Fruit fly (Drosophila melanogaster) whole organism, wandering third instar larva: ENCODE results near the gene Upf2.

Experiments used
- Abd-B ChIP-seq: fragments of >200 bp; optimal IDR thresholded peaks from 2 replicates; lab custom pipeline; 2017; ENCODE audit warnings: missing biosample characterization, missing genetic modification characterization
- CG9705 ChIP-seq: fragments of 200-800 bp; sonication (Bioruptor generic); optimal IDR thresholded peaks from 2 replicates; lab custom pipeline; 2018; ENCODE audit warnings: missing biosample characterization, mild to moderate bottlenecking, missing genetic modification characterization
- Dfd ChIP-seq: fragments of >200 bp; optimal IDR thresholded peaks from 2 replicates; lab custom pipeline; 2017; ENCODE audit warnings: missing biosample characterization, missing genetic modification characterization
- Hnf4 ChIP-seq: fragments of 200-800 bp; sonication (Bioruptor generic); optimal IDR thresholded peaks from 2 replicates; lab custom pipeline; 2016; ENCODE audit warnings: missing biosample characterization, mild to moderate bottlenecking, missing genetic modification characterization
- OdsH ChIP-seq: fragments of 200-800 bp; sonication (Bioruptor generic); optimal IDR thresholded peaks from 2 replicates; lab custom pipeline; 2016; ENCODE audit warnings: missing biosample characterization, mild to moderate bottlenecking, missing genetic modification characterization
- Rel ChIP-seq, 2 experiments: fragments of 200-800 bp; sonication (Bioruptor generic) in 1 of 2; optimal IDR thresholded peaks; 2 replicates in 1 of 2; 3 replicates in 1 of 2; lab custom pipeline; 2016 to 2019; ENCODE audit warnings: mild to moderate bottlenecking in 2 of 2, missing biosample characterization in 2 of 2, missing genetic modification characterization in 2 of 2, moderate library complexity in 1 of 2
- br ChIP-seq: fragments of 200-800 bp; sonication (Bioruptor generic); optimal IDR thresholded peaks from 2 replicates; lab custom pipeline; 2016; ENCODE audit warnings: missing biosample characterization, missing genetic modification characterization
- dl ChIP-seq, 2 experiments: fragments of 175-275, 200-275 bp in 1 of 2; fragments of 200-275 bp in 1 of 2; sonication (Bioruptor generic); optimal IDR thresholded peaks; lab custom pipeline; 2018; ENCODE audit warnings: mild to moderate bottlenecking in 2 of 2, missing biosample characterization in 2 of 2, missing genetic modification characterization in 2 of 2, moderate library complexity in 2 of 2; ENCODE audit not compliant: partially characterized antibody in 2 of 2, insufficient read depth in 1 of 2
- foxo ChIP-seq, 2 experiments: fragments of 200-800 bp; sonication (Bioruptor generic); optimal IDR thresholded peaks; 2 replicates in 1 of 2; 3 replicates in 1 of 2; lab custom pipeline; 2016 to 2017; ENCODE audit warnings: missing biosample characterization in 2 of 2, missing genetic modification characterization in 2 of 2
- h ChIP-seq: fragments of 200-800 bp; sonication (Bioruptor generic); optimal IDR thresholded peaks from 3 replicates; lab custom pipeline; 2016; ENCODE audit warnings: missing biosample characterization, mild to moderate bottlenecking, missing genetic modification characterization
- pan ChIP-seq: fragments of >200 bp; optimal IDR thresholded peaks from 2 replicates; lab custom pipeline; 2017
- woc ChIP-seq: sonication (Bioruptor generic); optimal IDR thresholded peaks from 2 replicates; lab custom pipeline; 2016; ENCODE audit warnings: missing biosample characterization, mild to moderate bottlenecking, missing genetic modification characterization

- TF ChIP-seq woc (GFP tag; lab: Kevin White, UChicago) (peak; percentile 86), br (GFP tag; lab: Kevin White, UChicago) (peak; percentile 89), OdsH (GFP tag; lab: Kevin White, UChicago) (peak; percentile 92), Abd-B (GFP tag; lab: Kevin White, UChicago) (no peak), Dfd (peak; percentile 76), h (GFP tag; lab: Kevin White, UChicago) (peak; percentile 93), CG9705 (GFP tag; lab: Kevin White, UChicago) (peak; percentile 95), foxo (GFP tag; optimal IDR thresholded peaks at IDR 0.05; lab: Kevin White, UChicago) (peak in 1 of 2 experiments; percentile 94), dl (GFP tag; optimal IDR thresholded peaks at IDR 0.05; lab: Kevin White, UChicago; ENCODE audit: insufficient read depth in 1 of 2, partially characterized antibody in 2 of 2) (peak; percentile 68 to 81), Hnf4 (GFP tag; lab: Kevin White, UChicago) (peak; percentile 80), pan (no peak), Rel (GFP tag; optimal IDR thresholded peaks at IDR 0.05; lab: Kevin White, UChicago) (no peak), Rel (tag; optimal IDR thresholded peaks at IDR 0.05; lab: Kevin White, UChicago) (peak; percentile 80)
Measured at dm6 chrX:8092075-8092682, 16.9 kb upstream of the Upf2 start.
